Fruit fly (Drosophila melanogaster) S2 (cell line): Measurements from ENCODE around the gene CG11345.

ENCODE experiments used
- CG8478 ChIP-seq: fragments of >200 bp; optimal IDR thresholded peaks from 2 replicates; lab custom pipeline; 2018
- CTCF ChIP-seq, 2 experiments: fragments of >200 bp; optimal IDR thresholded peaks; 2 replicates each; lab custom pipeline; 2018

- TF ChIP-seq CG8478 (lab: Kevin White, UChicago) (no peak), CTCF (optimal IDR thresholded peaks at IDR 0.05; lab: Kevin White, UChicago) (no peak)
Observed at dm6 chr3L:4477656-4478254, 19.8 kb upstream of the CG11345 start.
